Worm (Caenorhabditis elegans): ENCODE results near the gene csa-1.

ce11 chrII:9316801-9317200 is 2.7 kb downstream of the csa-1 start:
- TF ChIP-seq lin-32 (GFP tag; optimal IDR thresholded peaks at IDR 0.05) (no peak), snpc-4 (tag; optimal IDR thresholded peaks at IDR 0.05) (no peak), ztf-11 (tag; optimal IDR thresholded peaks at IDR 0.05) (no peak), unc-62 (GFP tag; optimal IDR thresholded peaks at IDR 0.05) (no peak), lsy-2 (tag; optimal IDR thresholded peaks at IDR 0.05) (no peak), elt-1 (tag; optimal IDR thresholded peaks at IDR 0.05; ENCODE audit: borderline replicate concordance, insufficient read depth) (no peak), lin-13 (tag; optimal IDR thresholded peaks at IDR 0.05) (no peak), cnd-1 (tag; optimal IDR thresholded peaks at IDR 0.05) (peak; percentile 30)
